Fruit fly (Drosophila melanogaster): ENCODE results near the gene stai.

The stai gene

DNA sequence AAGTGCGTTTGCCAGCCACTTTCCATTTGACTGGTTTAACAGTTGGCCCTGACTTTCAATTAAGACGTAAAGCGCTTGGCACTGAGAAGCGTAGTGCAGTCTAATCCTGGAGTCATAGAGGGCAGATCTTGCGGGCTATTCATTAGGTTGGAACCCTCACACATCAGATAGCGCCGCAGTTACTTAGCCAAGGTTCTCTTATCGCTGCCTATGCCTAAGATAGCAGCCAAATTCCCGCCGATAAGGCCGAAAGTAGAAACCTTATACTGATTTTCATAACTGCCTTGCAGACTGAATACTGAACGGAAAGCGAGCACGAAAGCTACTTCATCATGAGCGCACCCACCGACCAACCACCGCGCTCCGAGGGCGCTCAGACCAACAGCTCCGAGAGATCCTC, 28.1 kb upstream of the stai start:
- no peak for TF ChIP-seq Tbp (GFP tag; optimal IDR thresholded peaks at IDR 0.05)
- no peak for TF ChIP-seq HmgZ (tag; optimal IDR thresholded peaks at IDR 0.05)
- TF ChIP-seq nau (GFP tag; optimal IDR thresholded peaks at IDR 0.05) = no peak
- no peak for TF ChIP-seq slou (GFP tag; optimal IDR thresholded peaks at IDR 0.05)
- TF ChIP-seq CG6854 (GFP tag; optimal IDR thresholded peaks at IDR 0.05) = no peak
- no peak for TF ChIP-seq CG2116 (GFP tag; optimal IDR thresholded peaks at IDR 0.05)
- TF ChIP-seq Med (GFP tag) = peak; percentile 62
- peak; percentile 32 for TF ChIP-seq CG10543 (GFP tag; optimal IDR thresholded peaks at IDR 0.05)
- no peak for TF ChIP-seq fru (optimal IDR thresholded peaks at IDR 0.05)
- TF ChIP-seq HLH3B (GFP tag; IDR thresholded peaks at IDR 0.05) = no peak
- no peak for TF ChIP-seq chif (GFP tag; optimal IDR thresholded peaks at IDR 0.05)
- no peak for TF ChIP-seq bab2 (GFP tag; optimal IDR thresholded peaks at IDR 0.05)
- no peak for TF ChIP-seq Fer1 (GFP tag; optimal IDR thresholded peaks at IDR 0.05)
- no peak for TF ChIP-seq ttk (GFP tag; IDR thresholded peaks at IDR 0.05)
- TF ChIP-seq Sox100B (GFP tag; optimal IDR thresholded peaks at IDR 0.05) = no peak
- no peak for TF ChIP-seq CG10366 (GFP tag; IDR thresholded peaks at IDR 0.05)
- TF ChIP-seq GATAe (GFP tag; conservative IDR thresholded peaks at IDR 0.05) = peak; percentile 76
- TF ChIP-seq twi (tag; optimal IDR thresholded peaks at IDR 0.05) = no peak
- peak; percentile 61 for TF ChIP-seq grn (GFP tag; optimal IDR thresholded peaks at IDR 0.05)
- TF ChIP-seq CG7271 (tag; optimal IDR thresholded peaks at IDR 0.05) = no peak
- TF ChIP-seq Ets65A (GFP tag) = peak; percentile 33
- no peak for TF ChIP-seq CG17829 (tag; optimal IDR thresholded peaks at IDR 0.05)
- no peak for TF ChIP-seq CG6689 (GFP tag; IDR thresholded peaks at IDR 0.05)
- no peak for TF ChIP-seq seq (GFP tag; IDR thresholded peaks at IDR 0.05)
- TF ChIP-seq exex (tag; optimal IDR thresholded peaks at IDR 0.05) = peak; percentile 38
- TF ChIP-seq sug (tag; optimal IDR thresholded peaks at IDR 0.05) = peak; percentile 8
- no peak for TF ChIP-seq salm (tag; optimal IDR thresholded peaks at IDR 0.05)
- no peak for TF ChIP-seq CG14014 (GFP tag; IDR thresholded peaks at IDR 0.05)
- no peak for TF ChIP-seq CG14860 (GFP tag; IDR thresholded peaks at IDR 0.05; ENCODE audit: partially characterized antibody)
- no peak for TF ChIP-seq wdn (GFP tag; IDR thresholded peaks at IDR 0.05)
- TF ChIP-seq gt (GFP tag; IDR thresholded peaks at IDR 0.05) = no peak
- TF ChIP-seq org-1 (GFP tag; optimal IDR thresholded peaks at IDR 0.05) = no peak
- TF ChIP-seq sd (tag; optimal IDR thresholded peaks at IDR 0.05) = peak; percentile 74

DNA sequence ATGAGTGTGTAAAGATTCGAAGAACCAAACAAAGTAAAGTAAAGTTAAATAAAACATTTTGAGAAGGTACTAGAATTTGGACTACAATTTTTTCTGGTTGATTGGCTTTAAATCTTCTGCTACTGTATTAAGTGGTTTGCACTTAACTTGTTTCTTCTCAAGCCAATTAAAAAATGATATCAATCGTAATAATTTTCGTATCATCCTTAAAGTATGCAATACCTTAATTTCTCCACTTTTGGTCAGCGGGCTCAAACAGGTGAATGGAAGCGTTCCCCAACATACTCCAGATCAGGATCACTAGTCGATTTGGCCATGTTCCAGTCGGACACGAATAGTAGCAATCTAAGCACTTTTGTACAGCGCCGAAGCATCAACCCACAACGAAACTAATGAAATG, 26.3 kb upstream of the stai start:
- TF ChIP-seq pb (GFP tag; optimal IDR thresholded peaks at IDR 0.05) (no peak), twi (tag; optimal IDR thresholded peaks at IDR 0.05) (no peak), exex (tag; optimal IDR thresholded peaks at IDR 0.05) (peak; percentile 52), Vsx1 (GFP tag; optimal IDR thresholded peaks at IDR 0.05) (peak; percentile 87), sc (optimal IDR thresholded peaks at IDR 0.05) (no peak), sc (GFP tag; optimal IDR thresholded peaks at IDR 0.05) (no peak), pum (GFP tag; optimal IDR thresholded peaks at IDR 0.05) (no peak), zfh2 (GFP tag; optimal IDR thresholded peaks at IDR 0.05) (no peak), CG14965 (GFP tag; optimal IDR thresholded peaks at IDR 0.05; ENCODE audit: borderline replicate concordance) (no peak), grn (GFP tag; optimal IDR thresholded peaks at IDR 0.05) (peak; percentile 69), vnd (GFP tag; IDR thresholded peaks at IDR 0.05; ENCODE audit: partially characterized antibody) (no peak), disco-r (GFP tag; optimal IDR thresholded peaks at IDR 0.05) (no peak), CG11560 (tag; IDR thresholded peaks at IDR 0.05) (no peak), abd-A (tag; optimal IDR thresholded peaks at IDR 0.05) (no peak)

Measured in whole organism, embryonic.